Worm (Caenorhabditis elegans): ENCODE data around the gene ZK185.3.

The ZK185.3 gene

ce11 chrIV:4567343-4567742 is 37.1 kb upstream of the ZK185.3 start, which contains the start of gene F28E10.4:
Gene F28E10.4 (minus strand): TSS chrIV:4567443.
- TF ChIP-seq unc-39 (tag; optimal IDR thresholded peaks at IDR 0.05) (no peak), elt-2 (tag; optimal IDR thresholded peaks at IDR 0.05) (no peak), fkh-2 (tag; optimal IDR thresholded peaks at IDR 0.05) (no peak), ceh-16 (tag; optimal IDR thresholded peaks at IDR 0.05) (no peak), nhr-25 (tag; optimal IDR thresholded peaks at IDR 0.05) (no peak), lin-39 (tag; optimal IDR thresholded peaks at IDR 0.05) (no peak)

DNA sequence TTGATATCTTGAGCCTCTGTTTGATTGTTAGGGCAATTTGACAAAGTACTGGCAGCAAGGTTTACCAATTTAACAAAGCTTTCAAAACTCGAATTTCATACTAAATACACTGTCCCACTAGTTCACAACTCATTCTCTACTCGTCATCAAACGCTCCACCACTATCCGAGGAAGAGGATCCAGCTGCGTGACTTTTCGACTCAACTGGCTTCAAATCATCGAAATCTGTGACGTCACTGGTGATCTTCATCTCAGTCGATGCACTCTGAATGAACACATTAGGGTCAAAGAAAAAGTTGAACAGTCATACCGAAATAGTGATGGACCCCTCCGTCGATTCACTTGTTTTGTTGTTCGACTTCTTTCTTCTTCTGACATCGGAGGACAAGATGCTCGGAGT is 35.6 kb upstream of the ZK185.3 start:
- TF ChIP-seq tbx-2 (tag; optimal IDR thresholded peaks at IDR 0.05) (no peak), nhr-28 (tag; optimal IDR thresholded peaks at IDR 0.05) (no peak), elt-2 (tag; optimal IDR thresholded peaks at IDR 0.05) (no peak), mml-1 (tag; optimal IDR thresholded peaks at IDR 0.05) (no peak), ztf-4 (tag; optimal IDR thresholded peaks at IDR 0.05) (no peak), ceh-9 (tag; optimal IDR thresholded peaks at IDR 0.05) (no peak), nhr-11 (tag; optimal IDR thresholded peaks at IDR 0.05) (no peak), lin-39 (tag; optimal IDR thresholded peaks at IDR 0.05) (no peak), elt-3 (tag; optimal IDR thresholded peaks at IDR 0.05) (no peak), ceh-28 (tag; optimal IDR thresholded peaks at IDR 0.05) (no peak), zag-1 (tag; optimal IDR thresholded peaks at IDR 0.05) (no peak), hmg-11 (tag; optimal IDR thresholded peaks at IDR 0.05) (no peak), fkh-10 (GFP tag; optimal IDR thresholded peaks at IDR 0.05) (no peak), nhr-237 (tag; optimal IDR thresholded peaks at IDR 0.05) (no peak), egl-27 (tag; optimal IDR thresholded peaks at IDR 0.05) (no peak), unc-62 (GFP tag; optimal IDR thresholded peaks at IDR 0.05) (no peak), unc-39 (tag; optimal IDR thresholded peaks at IDR 0.05) (no peak)

DNA sequence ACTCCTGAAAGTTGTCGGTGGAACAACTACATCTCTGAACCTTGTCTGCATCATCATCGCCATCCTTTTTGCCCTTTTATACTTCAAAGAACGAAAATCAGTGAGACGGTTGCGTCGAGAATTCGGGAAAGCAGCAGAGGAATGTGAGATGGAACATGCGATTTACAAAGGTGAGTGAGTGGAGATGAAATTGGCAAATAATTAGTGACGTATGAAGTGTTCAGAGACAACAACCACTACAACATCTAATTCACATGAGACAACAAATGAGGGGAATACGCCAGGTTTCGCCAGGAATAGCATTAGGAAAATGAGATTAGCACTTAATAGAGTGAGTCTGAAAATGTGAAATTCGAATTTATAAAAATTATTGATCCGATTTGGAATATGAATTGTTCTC is 34.3 kb upstream of the ZK185.3 start:
- TF ChIP-seq pqm-1 (tag; optimal IDR thresholded peaks at IDR 0.05) = no peak
- TF ChIP-seq nhr-25 (tag; optimal IDR thresholded peaks at IDR 0.05) = no peak
- TF ChIP-seq mml-1 (tag; optimal IDR thresholded peaks at IDR 0.05) = no peak
- TF ChIP-seq fkh-10 (GFP tag; optimal IDR thresholded peaks at IDR 0.05) = no peak
- no peak for TF ChIP-seq nhr-11 (tag; optimal IDR thresholded peaks at IDR 0.05)
- no peak for TF ChIP-seq nhr-67 (tag; optimal IDR thresholded peaks at IDR 0.05)
- no peak for TF ChIP-seq skn-1 (tag; optimal IDR thresholded peaks at IDR 0.05)
- no peak for TF ChIP-seq nfya-1 (tag; optimal IDR thresholded peaks at IDR 0.05; ENCODE audit: insufficient read depth)
- TF ChIP-seq elt-2 (tag; optimal IDR thresholded peaks at IDR 0.05) = no peak

ce11 chrIV:4562599-4563116 is 32.4 kb upstream of the ZK185.3 start, which contains the start of gene igeg-1:
Gene igeg-1 (plus strand): TSS chrIV:4562649.
- TF ChIP-seq nhr-76 (tag; optimal IDR thresholded peaks at IDR 0.05) (no peak), ZK546.5 (tag; optimal IDR thresholded peaks at IDR 0.05) (no peak), elt-2 (tag; optimal IDR thresholded peaks at IDR 0.05) (peak; percentile 34)

- TF ChIP-seq pqm-1 (tag; optimal IDR thresholded peaks at IDR 0.05) = peak; percentile 34
- peak; percentile 18 for TF ChIP-seq pha-4 (tag; optimal IDR thresholded peaks at IDR 0.05)
- TF ChIP-seq elt-2 (tag; optimal IDR thresholded peaks at IDR 0.05) = peak; percentile 35
- no peak for TF ChIP-seq ztf-11 (tag; optimal IDR thresholded peaks at IDR 0.05)
Measured at ce11 chrIV:4559160-4559559, 28.9 kb upstream of the ZK185.3 start.

DNA sequence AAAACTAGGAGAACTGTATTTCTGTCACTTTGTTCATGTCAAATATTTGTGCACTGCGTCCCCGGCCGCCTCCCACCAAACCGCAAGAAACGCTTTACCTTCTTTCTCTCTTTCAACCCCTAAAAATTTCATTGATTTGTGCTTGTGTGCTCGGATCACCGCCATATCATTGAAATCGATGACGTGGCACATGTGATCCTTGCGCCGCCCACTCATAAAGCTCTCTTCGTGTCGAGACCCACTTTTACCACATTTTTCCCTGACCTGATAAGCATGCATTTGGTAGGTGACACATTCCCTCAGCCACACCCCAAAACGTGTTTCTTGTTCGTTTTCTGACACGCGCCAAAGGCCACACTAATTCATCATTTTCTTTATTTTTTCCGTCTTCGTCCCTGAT is 27.5 kb upstream of the ZK185.3 start:
- peak; percentile 48 for TF ChIP-seq pha-4 (tag; optimal IDR thresholded peaks at IDR 0.05)
- peak; percentile 6 for TF ChIP-seq nhr-25 (tag; optimal IDR thresholded peaks at IDR 0.05)
- TF ChIP-seq skn-1 (tag; optimal IDR thresholded peaks at IDR 0.05) = no peak
- TF ChIP-seq elt-2 (tag; optimal IDR thresholded peaks at IDR 0.05) = peak; percentile 51

- TF ChIP-seq pha-4 (tag; optimal IDR thresholded peaks at IDR 0.05) (no peak), lin-39 (tag; optimal IDR thresholded peaks at IDR 0.05) (no peak), nhr-237 (tag; optimal IDR thresholded peaks at IDR 0.05) (no peak)
Measured at ce11 chrIV:4557130-4557529, 26.9 kb upstream of the ZK185.3 start.

Data from whole organism, L3 larva.